Fruit fly (Drosophila melanogaster) whole organism, embryonic: Measurements from ENCODE around the gene CG16758.

Experiments used
- CG10274 ChIP-seq: fragments of 200-800 bp; sonication (Bioruptor generic); optimal IDR thresholded peaks from 3 replicates; lab custom pipeline; 2017; ENCODE audit warnings: missing biosample characterization, mild to moderate bottlenecking, missing genetic modification characterization
- CG10366 ChIP-seq: fragments of 200-800 bp; sonication (Bioruptor generic); IDR thresholded peaks from 2 replicates; pipeline ENCODE4 v1.3.6; 2022; ENCODE audit warnings: missing biosample characterization, missing genetic modification characterization
- CG10431 ChIP-seq: fragments of 200-800 bp; sonication (Bioruptor generic); optimal IDR thresholded peaks from 3 replicates; lab custom pipeline; 2018; ENCODE audit warnings: missing biosample characterization, mild to moderate bottlenecking, missing genetic modification characterization
- CG11695 ChIP-seq: fragments of 200-800 bp; sonication (Bioruptor generic); IDR thresholded peaks from 3 replicates; pipeline ENCODE4 v1.3.6; 2022; ENCODE audit warnings: missing biosample characterization, missing genetic modification characterization
- CG11696 ChIP-seq: fragments of 200-800 bp; sonication (Bioruptor generic); IDR thresholded peaks from 2 replicates; pipeline ENCODE4 v1.3.6; 2022; ENCODE audit warnings: missing biosample characterization, missing genetic modification characterization
- CG12071 ChIP-seq: fragments of 200-800 bp; sonication (Bioruptor generic); optimal IDR thresholded peaks from 3 replicates; lab custom pipeline; 2018; ENCODE audit warnings: missing biosample characterization, mild to moderate bottlenecking, missing genetic modification characterization
- CG1603 ChIP-seq: fragments of 200-800 bp; sonication (Bioruptor generic); optimal IDR thresholded peaks from 2 replicates; lab custom pipeline; 2019; ENCODE audit warnings: missing biosample characterization, mild to moderate bottlenecking, missing genetic modification characterization, moderate library complexity
- CG30403 ChIP-seq: fragments of 200-800 bp; sonication (Bioruptor generic); optimal IDR thresholded peaks from 3 replicates; lab custom pipeline; 2016; ENCODE audit warnings: missing biosample characterization, missing genetic modification characterization
- CG31365 ChIP-seq: fragments of 200-800 bp; sonication (Bioruptor generic); optimal IDR thresholded peaks from 2 replicates; lab custom pipeline; 2018; ENCODE audit warnings: missing biosample characterization, mild to moderate bottlenecking, missing genetic modification characterization
- CG34224 ChIP-seq: fragments of 200-800 bp; sonication (Bioruptor generic); IDR thresholded peaks from 3 replicates; pipeline ENCODE4 v1.3.6; 2022; ENCODE audit warnings: missing biosample characterization, missing genetic modification characterization; ENCODE audit not compliant: partially characterized antibody
- CG34422 ChIP-seq: fragments of 200-800 bp; sonication (Bioruptor generic); IDR thresholded peaks from 3 replicates; pipeline ENCODE4 v1.3.6; 2022; ENCODE audit warnings: missing biosample characterization, missing genetic modification characterization
- CG3726 ChIP-seq: fragments of 200-800 bp; sonication (Bioruptor generic); IDR thresholded peaks from 3 replicates; pipeline ENCODE4, ENCODE4 v1.3.6; 2022; ENCODE audit warnings: missing biosample characterization, missing genetic modification characterization
- CG4360 ChIP-seq: fragments of 200-800 bp; sonication (Bioruptor generic); IDR thresholded peaks from 2 replicates; pipeline ENCODE4 v1.3.6; 2022; ENCODE audit warnings: missing biosample characterization, missing genetic modification characterization
- CG5953 ChIP-seq: fragments of 200-800 bp; sonication (Bioruptor generic); IDR thresholded peaks from 2 replicates; pipeline ENCODE4 v1.3.6; 2022; ENCODE audit warnings: missing biosample characterization, missing genetic modification characterization
- CG7963 ChIP-seq: fragments of 200-800 bp; sonication (Bioruptor generic); IDR thresholded peaks from 3 replicates; pipeline ENCODE4 v1.3.6; 2022; ENCODE audit warnings: missing biosample characterization, missing genetic modification characterization; ENCODE audit not compliant: partially characterized antibody
- CG8359 ChIP-seq: fragments of 200-800 bp; sonication (Bioruptor generic); optimal IDR thresholded peaks from 2 replicates; lab custom pipeline; 2017; ENCODE audit warnings: missing biosample characterization, mild to moderate bottlenecking, missing genetic modification characterization, borderline replicate concordance
- CG8944 ChIP-seq: fragments of 200-800 bp; sonication (Bioruptor generic); optimal IDR thresholded peaks from 3 replicates; lab custom pipeline; 2016; ENCODE audit warnings: missing biosample characterization, missing genetic modification characterization
- CG9727 ChIP-seq: fragments of 200-800 bp; sonication (Bioruptor generic); optimal IDR thresholded peaks from 3 replicates; lab custom pipeline; 2017; ENCODE audit warnings: missing biosample characterization, mild to moderate bottlenecking, missing genetic modification characterization
- CG9932 ChIP-seq: fragments of 200-800 bp; sonication (Bioruptor generic); IDR thresholded peaks from 2 replicates; pipeline ENCODE4 v1.3.6; 2022; ENCODE audit warnings: missing biosample characterization, missing genetic modification characterization
- Deaf1 ChIP-seq: fragments of 200-800 bp; optimal IDR thresholded peaks from 3 replicates; lab custom pipeline; 2019; ENCODE audit warnings: missing biosample characterization, mild to moderate bottlenecking, missing genetic modification characterization, moderate library complexity
- Dp ChIP-seq: fragments of 200-800 bp; sonication (Bioruptor generic); optimal IDR thresholded peaks from 2 replicates; lab custom pipeline; 2018; ENCODE audit warnings: missing biosample characterization, mild to moderate bottlenecking, missing genetic modification characterization, moderate library complexity
- E2f2 ChIP-seq: fragments of 200-800 bp; sonication (Bioruptor generic); IDR thresholded peaks from 2 replicates; pipeline ENCODE4 v1.3.6; 2022; ENCODE audit warnings: missing biosample characterization, missing genetic modification characterization
- H15 ChIP-seq: fragments of 200-800 bp; sonication (Bioruptor generic); IDR thresholded peaks from 3 replicates; pipeline ENCODE4 v1.3.6; 2022; ENCODE audit warnings: missing biosample characterization, missing genetic modification characterization
- Hmx ChIP-seq: fragments of 200-800 bp; sonication (Bioruptor generic); optimal IDR thresholded peaks from 2 replicates; lab custom pipeline; 2016; ENCODE audit warnings: missing biosample characterization, missing genetic modification characterization
- Kr ChIP-seq: fragments of 200-800 bp; sonication (Bioruptor generic); optimal IDR thresholded peaks from 2 replicates; lab custom pipeline; 2017; ENCODE audit warnings: missing biosample characterization, mild to moderate bottlenecking, missing genetic modification characterization
- TFAM ChIP-seq: fragments of 200-800 bp; sonication (Bioruptor generic); optimal IDR thresholded peaks from 2 replicates; lab custom pipeline; 2017; ENCODE audit warnings: missing biosample characterization, missing genetic modification characterization, inconsistent platforms
- Xrp1 ChIP-seq: fragments of 200-800 bp; sonication (Bioruptor generic); IDR thresholded peaks from 2 replicates; pipeline ENCODE4 v1.3.6; 2022; ENCODE audit warnings: missing biosample characterization, missing genetic modification characterization
- ap ChIP-seq: fragments of 200-800 bp; sonication (Bioruptor generic); IDR thresholded peaks from 2 replicates; pipeline ENCODE4 v1.3.6; 2022; ENCODE audit warnings: missing biosample characterization, missing genetic modification characterization
- cg ChIP-seq: fragments of 200-800 bp; sonication (Bioruptor generic); optimal IDR thresholded peaks from 3 replicates; lab custom pipeline; 2019; ENCODE audit warnings: missing biosample characterization, mild to moderate bottlenecking, missing genetic modification characterization, moderate library complexity
- corto ChIP-seq: fragments of 200-800 bp; sonication (Bioruptor generic); optimal IDR thresholded peaks from 2 replicates; lab custom pipeline; 2016; ENCODE audit warnings: missing biosample characterization, mild to moderate bottlenecking, missing genetic modification characterization, moderate library complexity
- dpn ChIP-seq, 2 experiments: fragments of 200-800 bp; sonication (Bioruptor generic); optimal IDR thresholded peaks; 3 replicates each; lab custom pipeline; 2016; ENCODE audit warnings: missing biosample characterization in 2 of 2, missing genetic modification characterization in 2 of 2
- ems ChIP-seq: fragments of 200-800 bp; sonication (Bioruptor generic); optimal IDR thresholded peaks from 3 replicates; lab custom pipeline; 2016; ENCODE audit warnings: missing biosample characterization, missing genetic modification characterization
- ewg ChIP-seq: fragments of 200-800 bp; sonication (Bioruptor generic); optimal IDR thresholded peaks from 3 replicates; lab custom pipeline; 2017; ENCODE audit warnings: mild to moderate bottlenecking, missing biosample characterization, missing genetic modification reagents, missing genetic modification characterization
- gem ChIP-seq: fragments of 200-800 bp; sonication (Bioruptor generic); optimal IDR thresholded peaks from 2 replicates; lab custom pipeline; 2019; ENCODE audit warnings: missing biosample characterization, mild to moderate bottlenecking, missing genetic modification characterization, moderate library complexity
- klu ChIP-seq: fragments of 200-800 bp; sonication (Bioruptor generic); IDR thresholded peaks from 2 replicates; pipeline ENCODE4 v1.3.6; 2022; ENCODE audit warnings: missing biosample characterization, missing genetic modification characterization
- lilli ChIP-seq: fragments of 200-800 bp; sonication (Bioruptor generic); optimal IDR thresholded peaks from 3 replicates; lab custom pipeline; 2016; ENCODE audit warnings: missing biosample characterization, missing genetic modification characterization
- onecut ChIP-seq: fragments of 200-800 bp; sonication (Bioruptor generic); IDR thresholded peaks from 2 replicates; pipeline ENCODE4 v1.3.6; 2022; ENCODE audit warnings: missing biosample characterization, missing genetic modification characterization
- peb ChIP-seq: fragments of 200-800 bp; sonication (Bioruptor generic); IDR thresholded peaks from 2 replicates; pipeline ENCODE4 v1.3.6; 2022; ENCODE audit warnings: missing biosample characterization, missing genetic modification characterization
- pnt ChIP-seq: fragments of 200-800 bp; sonication (Bioruptor generic); optimal IDR thresholded peaks from 3 replicates; lab custom pipeline; 2016; ENCODE audit warnings: missing biosample characterization, missing genetic modification characterization
- prd ChIP-seq, 3 experiments: fragments of >200 bp in 2 of 3; fragments of 200-800 bp in 1 of 3; sonication (Bioruptor generic) in 1 of 3; optimal IDR thresholded peaks in 2 of 3; IDR thresholded peaks in 1 of 3; 2 replicates in 2 of 3; 3 replicates in 1 of 3; pipeline versions ENCODE4 v1.3.6 to Lab custom; 2017 to 2022; ENCODE audit warnings: missing biosample characterization in 1 of 3, missing genetic modification characterization in 1 of 3
- pros ChIP-seq: fragments of 200-800 bp; sonication (Bioruptor generic); optimal IDR thresholded peaks from 3 replicates; lab custom pipeline; 2019; ENCODE audit warnings: missing biosample characterization, mild to moderate bottlenecking, missing genetic modification characterization, moderate library complexity
- pum ChIP-seq: fragments of 200-800 bp; sonication (Bioruptor generic); optimal IDR thresholded peaks from 2 replicates; lab custom pipeline; 2016; ENCODE audit warnings: missing biosample characterization, missing genetic modification characterization
- ranshi ChIP-seq: fragments of 200-800 bp; sonication (Bioruptor generic); IDR thresholded peaks from 2 replicates; pipeline ENCODE4 v1.3.6; 2022; ENCODE audit warnings: missing biosample characterization, missing genetic modification characterization
- row ChIP-seq: fragments of 200-800 bp; sonication (Bioruptor generic); IDR thresholded peaks from 3 replicates; pipeline ENCODE4 v1.3.6; 2022; ENCODE audit warnings: missing biosample characterization, missing genetic modification characterization
- so ChIP-seq: fragments of 200-800 bp; sonication (Bioruptor generic); IDR thresholded peaks from 3 replicates; pipeline ENCODE4 v1.3.6; 2022; ENCODE audit warnings: missing biosample characterization, missing genetic modification characterization
- stc ChIP-seq: fragments of 200-800 bp; sonication (Bioruptor generic); IDR thresholded peaks from 2 replicates; pipeline ENCODE4 v1.3.6; 2022; ENCODE audit warnings: missing biosample characterization, missing genetic modification characterization
- tgo ChIP-seq: fragments of 200-800 bp; sonication (Bioruptor generic); IDR thresholded peaks from 3 replicates; pipeline ENCODE4 v1.3.6; 2022; ENCODE audit warnings: missing biosample characterization, missing genetic modification characterization
- trem ChIP-seq: fragments of 200-800 bp; optimal IDR thresholded peaks from 3 replicates; lab custom pipeline; 2019; ENCODE audit warnings: missing biosample characterization, mild to moderate bottlenecking, missing genetic modification characterization, moderate library complexity
- twi ChIP-seq: fragments of 200-800 bp; optimal IDR thresholded peaks from 2 replicates; lab custom pipeline; 2019; ENCODE audit warnings: missing biosample characterization, mild to moderate bottlenecking, missing genetic modification characterization, moderate library complexity
- unpg ChIP-seq: fragments of 200-800 bp; sonication (Bioruptor generic); optimal IDR thresholded peaks from 3 replicates; lab custom pipeline; 2018; ENCODE audit warnings: missing biosample characterization, mild to moderate bottlenecking, missing genetic modification characterization, moderate library complexity
- vfl ChIP-seq: fragments of 200-800 bp; sonication (Bioruptor generic); optimal IDR thresholded peaks from 2 replicates; lab custom pipeline; 2016; ENCODE audit warnings: missing biosample characterization, missing genetic modification characterization

The CG16758 gene

DNA sequence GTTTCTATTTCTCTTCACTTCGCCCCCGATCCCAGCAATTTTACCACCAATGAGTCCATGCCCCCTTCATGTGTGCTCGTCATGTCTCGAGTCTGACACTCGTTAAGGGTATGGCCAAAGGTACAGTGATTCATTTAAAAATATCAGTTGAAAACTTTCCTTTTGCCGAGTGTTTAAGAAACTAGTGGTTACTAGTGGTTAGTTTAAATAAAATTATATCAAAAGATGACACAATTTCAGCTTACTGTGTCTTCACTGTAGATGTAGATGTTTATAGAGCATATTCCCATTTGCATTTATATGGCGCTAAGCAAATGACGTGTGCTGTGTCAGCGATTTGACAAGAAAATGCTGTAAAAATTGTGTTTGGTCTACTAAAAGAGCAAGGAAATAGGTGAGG lies 29.0 kb upstream of the CG16758 start (continued):
- peak; percentile 59 for TF ChIP-seq CG11695
- no peak for TF ChIP-seq trem (tag; lab: Kevin White, UChicago)
- TF ChIP-seq dpn (GFP tag; optimal IDR thresholded peaks at IDR 0.05; lab: Kevin White, UChicago): no peak
- peak; percentile 64; the same call in 1 of the 3 replicates for TF ChIP-seq CG3726
- no peak for TF ChIP-seq CG9727 (GFP tag; lab: Kevin White, UChicago)
- TF ChIP-seq E2f2 (GFP tag; lab: Robert Waterston, UW): peak; percentile 23; the same call in 1 of the 2 replicates
- peak; percentile 70; the same call in 1 of the 2 replicates for TF ChIP-seq ranshi (GFP tag; lab: Robert Waterston, UW)
- TF ChIP-seq row: peak; percentile 62
- TF ChIP-seq tgo (GFP tag; lab: Robert Waterston, UW): peak; percentile 53; the same call in 2 of the 3 replicates
- TF ChIP-seq stc (GFP tag; lab: Robert Waterston, UW): peak; percentile 65
- no peak for TF ChIP-seq CG10431 (GFP tag; lab: Kevin White, UChicago)
- TF ChIP-seq CG7963 (GFP tag; lab: Robert Waterston, UW): no peak
- peak; percentile 59 for TF ChIP-seq CG11696 (GFP tag; lab: Robert Waterston, UW)
- no peak for TF ChIP-seq Kr (GFP tag; lab: Kevin White, UChicago)
- no peak for TF ChIP-seq cg (GFP tag; lab: Kevin White, UChicago)
- no peak for TF ChIP-seq prd (optimal IDR thresholded peaks at IDR 0.05; lab: Kevin White, UChicago)
- peak; percentile 68 for TF ChIP-seq prd (GFP tag; IDR thresholded peaks at IDR 0.05; lab: Robert Waterston, UW)
- peak; percentile 49; the same call in 1 of the 2 replicates for TF ChIP-seq ap
- no peak for TF ChIP-seq TFAM (GFP tag; lab: Kevin White, UChicago)
- TF ChIP-seq onecut (GFP tag; lab: Robert Waterston, UW): no peak
- TF ChIP-seq lilli (GFP tag; lab: Kevin White, UChicago): no peak
- TF ChIP-seq Dp (GFP tag; lab: Kevin White, UChicago): no peak
- peak; percentile 5 for TF ChIP-seq ems (GFP tag; lab: Kevin White, UChicago)
- peak; percentile 70; the same call in 2 of the 3 replicates for TF ChIP-seq H15
- no peak for TF ChIP-seq CG31365
- TF ChIP-seq corto (GFP tag; lab: Kevin White, UChicago): no peak
- no peak for TF ChIP-seq pros (GFP tag; lab: Kevin White, UChicago)
- peak; percentile 36 for TF ChIP-seq CG9932
- TF ChIP-seq ewg (GFP tag; lab: Kevin White, UChicago): peak; percentile 10
- no peak for TF ChIP-seq vfl (GFP tag; lab: Kevin White, UChicago)
- peak; percentile 23 for TF ChIP-seq pnt (GFP tag; lab: Kevin White, UChicago)
- TF ChIP-seq gem: peak; percentile 56
- no peak for TF ChIP-seq CG10274
- TF ChIP-seq CG1603 (tag; lab: Kevin White, UChicago): peak; percentile 50
- TF ChIP-seq CG10366: peak; percentile 66
- TF ChIP-seq CG34422: peak; percentile 48
- TF ChIP-seq pum (GFP tag; lab: Kevin White, UChicago): peak; percentile 1
- TF ChIP-seq CG30403 (GFP tag; lab: Kevin White, UChicago): peak; percentile 5
- peak; percentile 25; the same call in 1 of the 2 replicates for TF ChIP-seq klu
- TF ChIP-seq CG4360 (GFP tag; lab: Robert Waterston, UW): no peak
- TF ChIP-seq Deaf1 (tag; lab: Kevin White, UChicago): no peak
- TF ChIP-seq Xrp1 (GFP tag; lab: Robert Waterston, UW): peak; percentile 63
- peak; percentile 60 for TF ChIP-seq twi
- no peak for TF ChIP-seq CG34224
- no peak for TF ChIP-seq Hmx (GFP tag; lab: Kevin White, UChicago)
- peak; percentile 33 for TF ChIP-seq unpg
- no peak for TF ChIP-seq CG8359 (GFP tag; lab: Kevin White, UChicago)
- peak; percentile 44; the same call in 1 of the 2 replicates for TF ChIP-seq CG5953
- TF ChIP-seq so: peak; percentile 24; the same call in 2 of the 3 replicates
- TF ChIP-seq peb (GFP tag; lab: Robert Waterston, UW): peak; percentile 31; the same call in 1 of the 2 replicates
- peak; percentile 55 for TF ChIP-seq CG12071
- no peak for TF ChIP-seq CG8944 (GFP tag; lab: Kevin White, UChicago)
